Fruit fly (Drosophila melanogaster) S2 (cell line): ENCODE data around the gene Alr.

ENCODE experiments used
- CG8478 ChIP-seq: fragments of >200 bp; optimal IDR thresholded peaks from 2 replicates; lab custom pipeline; 2018
- CTCF ChIP-seq, 2 experiments: fragments of >200 bp; optimal IDR thresholded peaks; 2 replicates each; lab custom pipeline; 2018

DNA sequence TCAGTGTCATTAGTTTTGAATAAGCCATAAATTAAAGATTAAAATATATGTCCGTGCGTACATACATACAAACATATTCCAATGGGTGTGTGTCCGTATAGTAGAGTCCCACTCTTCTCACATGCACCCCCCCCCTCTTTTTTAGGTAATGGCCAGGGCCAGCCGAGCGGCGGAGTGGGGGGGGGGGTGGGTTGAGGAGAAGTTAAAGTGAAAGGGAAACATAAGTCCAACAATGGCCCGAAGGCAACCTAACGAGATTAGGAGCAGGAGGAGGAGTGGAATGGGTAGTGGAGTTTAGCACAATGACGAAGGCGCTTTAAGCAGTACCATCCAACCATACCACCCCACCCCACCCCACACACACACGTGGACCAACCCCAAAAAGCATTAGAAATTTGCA is 47.7 kb downstream of the Alr start:
- TF ChIP-seq CG8478 (lab: Kevin White, UChicago) (no peak), CTCF (optimal IDR thresholded peaks at IDR 0.05; lab: Kevin White, UChicago) (no peak)
